Worm (Caenorhabditis elegans) whole organism, late embryonic: ENCODE data around the gene Y44A6C.1.

Experiments
- nhr-11 ChIP-seq: fragments of 150-350 bp; optimal IDR thresholded peaks from 2 replicates; lab custom pipeline; 2014; ENCODE audit warnings: missing biosample characterization, missing genetic modification characterization
- unc-42 ChIP-seq: sonication (generic microtip); optimal IDR thresholded peaks from 2 replicates; lab custom pipeline; 2016; ENCODE audit warnings: missing genotype, missing genetic modification characterization, missing compliant biosample characterization

DNA sequence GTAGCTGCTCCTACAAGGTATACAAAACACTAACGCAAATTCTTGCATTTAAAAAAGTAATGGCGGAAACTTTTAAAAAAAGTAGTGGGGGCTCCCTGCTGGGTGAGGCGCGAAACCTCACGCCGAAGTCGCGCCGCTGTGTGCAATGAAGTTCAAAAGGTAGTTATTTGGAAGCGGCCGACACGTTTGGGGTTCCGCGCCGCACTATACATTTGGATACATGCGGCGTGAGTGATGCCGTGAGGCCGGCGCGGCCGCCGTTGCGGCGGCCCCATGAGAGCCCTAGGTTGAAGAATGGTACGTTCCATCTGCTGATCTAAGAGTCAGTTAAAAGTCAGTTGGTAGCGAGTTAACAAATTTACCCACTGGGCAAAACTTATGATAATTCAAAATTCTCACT is 31.9 kb upstream of the Y44A6C.1 start:
- TF ChIP-seq nhr-11 (tag; lab: Kevin White, UChicago): no peak
- TF ChIP-seq unc-42: no peak
